Worm (Caenorhabditis elegans) whole organism, L1 larva: Measurements from ENCODE around the gene Y39A1A.9.

Experiments used
- C04F5.9 ChIP-seq: sonication (generic microtip); optimal IDR thresholded peaks from 2 replicates; lab custom pipeline; 2016; ENCODE audit warnings: missing genetic modification characterization, missing compliant biosample characterization
- aha-1 ChIP-seq: fragments of 150-350 bp; optimal IDR thresholded peaks from 2 replicates; lab custom pipeline; 2014; ENCODE audit warnings: missing biosample characterization, missing genetic modification characterization
- ces-1 ChIP-seq: fragments of 150-350 bp; optimal IDR thresholded peaks from 2 replicates; lab custom pipeline; 2014; ENCODE audit warnings: missing biosample characterization, missing genetic modification reagents, missing genetic modification characterization
- dpl-1 ChIP-seq, 3 experiments: fragments of 150-350 bp in 2 of 3; sonication (generic microtip) in 1 of 3; optimal IDR thresholded peaks; 2 replicates each; lab custom pipeline; 2014 to 2017; ENCODE audit warnings: missing biosample characterization in 3 of 3, missing genetic modification characterization in 3 of 3, missing genetic modification reagents in 3 of 3
- efl-1 ChIP-seq, 4 experiments: fragments of 150-350 bp; optimal IDR thresholded peaks in 3 of 4; peaks in 1 of 4; 1 replicate in 1 of 4; 2 replicates in 3 of 4; lab custom pipeline; 2014; ENCODE audit warnings: missing biosample characterization in 2 of 4, missing genetic modification characterization in 2 of 4, missing genetic modification reagents in 2 of 4
- egl-13 ChIP-seq: sonication (generic microtip); optimal IDR thresholded peaks from 2 replicates; lab custom pipeline; 2016; ENCODE audit warnings: missing genotype, missing genetic modification reagents, missing genetic modification characterization, missing compliant biosample characterization
- elt-2 ChIP-seq: sonication (generic microtip); optimal IDR thresholded peaks from 2 replicates; lab custom pipeline; 2016; ENCODE audit warnings: missing genetic modification characterization, mild to moderate bottlenecking, inconsistent platforms, missing compliant biosample characterization, missing genetic modification reagents
- fkh-10 ChIP-seq: sonication (generic microtip); optimal IDR thresholded peaks from 2 replicates; lab custom pipeline; 2017; ENCODE audit warnings: missing biosample characterization, missing genetic modification reagents, missing genetic modification characterization
- fkh-8 ChIP-seq: sonication (generic microtip); optimal IDR thresholded peaks from 2 replicates; lab custom pipeline; 2016; ENCODE audit warnings: mild to moderate bottlenecking, missing genetic modification characterization, missing compliant biosample characterization
- fos-1 ChIP-seq: fragments of 150-350 bp; optimal IDR thresholded peaks from 2 replicates; lab custom pipeline; 2014; ENCODE audit warnings: missing biosample characterization, missing genetic modification characterization
- grh-1 ChIP-seq: fragments of 200-800 bp; sonication (Bioruptor generic); IDR thresholded peaks from 2 replicates; pipeline ENCODE4 v1.3.6; 2022; ENCODE audit warnings: missing genetic modification reagents, missing genetic modification characterization, missing compliant biosample characterization
- hlh-4 ChIP-seq: sonication (generic microtip); optimal IDR thresholded peaks from 2 replicates; lab custom pipeline; 2016; ENCODE audit warnings: mild to moderate bottlenecking, missing genetic modification characterization, missing compliant biosample characterization
- hpl-2 ChIP-seq: fragments of 150-350 bp; optimal IDR thresholded peaks from 2 replicates; lab custom pipeline; 2014; ENCODE audit warnings: missing biosample characterization, missing genetic modification reagents, missing genetic modification characterization
- irx-1 ChIP-seq: sonication (generic microtip); optimal IDR thresholded peaks from 2 replicates; lab custom pipeline; 2016; ENCODE audit warnings: missing genetic modification characterization, missing compliant biosample characterization
- lin-13 ChIP-seq: fragments of 150-350 bp; optimal IDR thresholded peaks from 2 replicates; lab custom pipeline; 2014; ENCODE audit warnings: missing biosample characterization, missing genetic modification reagents, missing genetic modification characterization
- lin-35 ChIP-seq, 2 experiments: fragments of 150-350 bp; optimal IDR thresholded peaks; 2 replicates each; lab custom pipeline; 2014; ENCODE audit warnings: missing biosample characterization in 2 of 2, missing genetic modification characterization in 2 of 2, missing genetic modification reagents in 2 of 2
- lin-39 ChIP-seq: fragments of 150-350 bp; optimal IDR thresholded peaks from 2 replicates; lab custom pipeline; 2014; ENCODE audit warnings: missing biosample characterization, missing genetic modification reagents, missing genetic modification characterization
- mef-2 ChIP-seq: fragments of 150-350 bp; optimal IDR thresholded peaks from 2 replicates; lab custom pipeline; 2014; ENCODE audit warnings: missing biosample characterization, missing genetic modification characterization
- mep-1 ChIP-seq: fragments of 150-350 bp; optimal IDR thresholded peaks from 2 replicates; lab custom pipeline; 2014; ENCODE audit warnings: missing biosample characterization, missing genetic modification characterization
- nhr-11 ChIP-seq: fragments of 150-350 bp; optimal IDR thresholded peaks from 2 replicates; lab custom pipeline; 2014; ENCODE audit warnings: missing biosample characterization, missing genetic modification characterization
- nhr-19 ChIP-seq: fragments of 200-800 bp; sonication (Bioruptor generic); conservative IDR thresholded peaks from 2 replicates; pipeline ENCODE4 v1.3.6; 2022; ENCODE audit warnings: missing genetic modification characterization, missing compliant biosample characterization
- nhr-20 ChIP-seq: sonication (generic microtip); optimal IDR thresholded peaks from 2 replicates; lab custom pipeline; 2016; ENCODE audit warnings: mild to moderate bottlenecking, missing genetic modification characterization, missing compliant biosample characterization
- nhr-47 ChIP-seq: sonication (generic microtip); optimal IDR thresholded peaks from 2 replicates; lab custom pipeline; 2016; ENCODE audit warnings: mild to moderate bottlenecking, missing genetic modification characterization, moderate library complexity, missing compliant biosample characterization
- nhr-77 ChIP-seq: fragments of 150-350 bp; optimal IDR thresholded peaks from 2 replicates; lab custom pipeline; 2014; ENCODE audit warnings: missing biosample characterization, missing genetic modification characterization
- pag-3 ChIP-seq: sonication (generic microtip); optimal IDR thresholded peaks from 2 replicates; lab custom pipeline; 2017; ENCODE audit warnings: missing genetic modification characterization, mild to moderate bottlenecking, missing compliant biosample characterization, antibody characterized with exemption, borderline replicate concordance; ENCODE audit not compliant: insufficient read depth
- rnt-1 ChIP-seq: sonication (generic microtip); optimal IDR thresholded peaks from 2 replicates; lab custom pipeline; 2016; ENCODE audit warnings: mild to moderate bottlenecking, missing genetic modification characterization, moderate library complexity, missing compliant biosample characterization
- skn-1 ChIP-seq: fragments of 150-350 bp; optimal IDR thresholded peaks from 2 replicates; lab custom pipeline; 2014; ENCODE audit warnings: missing biosample characterization, missing genetic modification characterization
- unc-130 ChIP-seq: fragments of 150-350 bp; optimal IDR thresholded peaks from 2 replicates; lab custom pipeline; 2017; ENCODE audit warnings: missing biosample characterization, missing genetic modification characterization, inconsistent platforms
- unc-86 ChIP-seq: sonication (generic microtip); optimal IDR thresholded peaks from 2 replicates; lab custom pipeline; 2016; ENCODE audit warnings: missing genetic modification characterization, missing compliant biosample characterization
- unc-98 ChIP-seq: fragments of 200-800 bp; sonication (Bioruptor generic); IDR thresholded peaks from 2 replicates; pipeline ENCODE4 v1.3.6; 2022; ENCODE audit warnings: missing genetic modification characterization, missing compliant biosample characterization
- vab-15 ChIP-seq: sonication (generic microtip); optimal IDR thresholded peaks from 2 replicates; lab custom pipeline; 2017; ENCODE audit warnings: missing genotype, mild to moderate bottlenecking, missing genetic modification characterization, missing compliant biosample characterization
- xbp-1 ChIP-seq: sonication (generic microtip); optimal IDR thresholded peaks from 2 replicates; lab custom pipeline; 2016; ENCODE audit warnings: missing genetic modification characterization, missing compliant biosample characterization
- zag-1 ChIP-seq: fragments of 150-350 bp; optimal IDR thresholded peaks from 2 replicates; lab custom pipeline; 2014; ENCODE audit warnings: missing biosample characterization, missing genetic modification characterization
- ztf-4 ChIP-seq: fragments of 150-350 bp; optimal IDR thresholded peaks from 2 replicates; lab custom pipeline; 2014; ENCODE audit warnings: missing biosample characterization, missing genetic modification characterization

The Y39A1A.9 gene

DNA sequence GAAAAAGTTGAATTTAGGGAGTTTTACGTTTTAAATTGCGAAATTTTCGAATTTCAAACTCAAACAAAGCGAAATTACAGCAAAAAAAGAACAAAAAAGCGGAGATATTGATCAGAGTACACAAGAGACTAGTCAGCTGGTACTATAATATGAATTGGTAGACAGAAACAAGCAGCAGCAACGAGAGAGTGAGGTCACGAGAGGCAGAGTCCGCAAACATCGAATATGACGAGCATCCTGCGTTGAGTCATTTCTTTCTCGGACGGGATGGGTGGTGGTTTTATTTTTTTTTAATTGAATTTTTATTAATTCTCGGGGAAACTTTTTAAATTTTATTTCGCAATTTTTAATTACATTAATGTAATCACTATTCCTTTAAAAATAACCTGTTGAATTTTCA, 33.6 kb downstream of the Y39A1A.9 start (continued):
- TF ChIP-seq pag-3 (tag; lab: Kevin White, UChicago) = no peak
- TF ChIP-seq nhr-20 = peak; percentile 85

ce11 chrIII:10596387-10596786, 36.9 kb downstream of the Y39A1A.9 start, which contains the start of gene Y39A1A.3:
TSS of gene Y39A1A.3 (minus strand) at chrIII:10596487.
- TF ChIP-seq grh-1 = no peak
- no peak for TF ChIP-seq nhr-11 (tag; lab: Kevin White, UChicago)
- TF ChIP-seq skn-1 = no peak

- TF ChIP-seq efl-1 (optimal IDR thresholded peaks at IDR 0.05; lab: Kevin White, UChicago) = no peak
- no peak for TF ChIP-seq efl-1 (GFP tag; optimal IDR thresholded peaks at IDR 0.05 in 1 of 2; lab: Kevin White, UChicago)
- no peak for TF ChIP-seq lin-39
- TF ChIP-seq unc-86 (tag; lab: Kevin White, UChicago) = no peak
- TF ChIP-seq fkh-8 (tag; lab: Kevin White, UChicago) = no peak
- TF ChIP-seq aha-1 (tag; lab: Kevin White, UChicago) = no peak
- TF ChIP-seq irx-1 (tag; lab: Kevin White, UChicago) = no peak
- TF ChIP-seq hlh-4 = no peak
- TF ChIP-seq nhr-19 (GFP tag; lab: Robert Waterston, UW) = no peak
- no peak for TF ChIP-seq fkh-10 (GFP tag; lab: Kevin White, UChicago)
- no peak for TF ChIP-seq grh-1
- no peak for TF ChIP-seq nhr-77
- no peak for TF ChIP-seq nhr-20
- no peak for TF ChIP-seq egl-13 (tag; lab: Kevin White, UChicago)
Observed at ce11 chrIII:10595066-10595465, 38.2 kb downstream of the Y39A1A.9 start, which contains the start of gene Y45F3A.9. TSS of gene Y45F3A.9 (minus strand) at chrIII:10595166.

- TF ChIP-seq nhr-47 (tag; lab: Kevin White, UChicago) = no peak
- no peak for TF ChIP-seq ztf-4 (tag; lab: Kevin White, UChicago)
- no peak for TF ChIP-seq unc-98 (GFP tag; lab: Robert Waterston, UW)
- TF ChIP-seq lin-35 (GFP tag; optimal IDR thresholded peaks at IDR 0.05; lab: Kevin White, UChicago) = no peak
- TF ChIP-seq lin-13 = no peak
- TF ChIP-seq irx-1 (tag; lab: Kevin White, UChicago) = no peak
- no peak for TF ChIP-seq lin-39
- no peak for TF ChIP-seq elt-2
- no peak for TF ChIP-seq ces-1 (GFP tag; lab: Kevin White, UChicago)
- no peak for TF ChIP-seq aha-1 (tag; lab: Kevin White, UChicago)
- TF ChIP-seq fkh-10 (GFP tag; lab: Kevin White, UChicago) = no peak
- TF ChIP-seq xbp-1 = no peak
Observed at ce11 chrIII:10592729-10593128, 40.6 kb downstream of the Y39A1A.9 start, which contains the start of gene Y45F3A.8. TSS of gene Y45F3A.8 (minus strand) at chrIII:10592829.

ce11 chrIII:10592074-10592473, 41.2 kb downstream of the Y39A1A.9 start:
- TF ChIP-seq mep-1 (tag; lab: Kevin White, UChicago) (no peak), dpl-1 (GFP tag; optimal IDR thresholded peaks at IDR 0.05; lab: Kevin White, UChicago) (no peak), nhr-77 (no peak), irx-1 (tag; lab: Kevin White, UChicago) (no peak), lin-13 (no peak), rnt-1 (tag; lab: Kevin White, UChicago) (no peak), unc-130 (tag; lab: Kevin White, UChicago) (no peak), zag-1 (tag; lab: Kevin White, UChicago) (no peak), C04F5.9 (tag; lab: Kevin White, UChicago) (no peak), vab-15 (tag; lab: Kevin White, UChicago) (no peak), fos-1 (tag; lab: Kevin White, UChicago) (no peak), mef-2 (tag; lab: Kevin White, UChicago) (no peak), hpl-2 (GFP tag; lab: Kevin White, UChicago) (no peak)
